Worm (Caenorhabditis elegans) whole organism, L2 larva: Measurements from ENCODE around the gene his-61.

ENCODE experiments used
- C34F6.9 ChIP-seq: fragments of 150-350 bp; optimal IDR thresholded peaks from 2 replicates; lab custom pipeline; 2014; ENCODE audit warnings: missing biosample characterization, missing genetic modification characterization
- ZK546.5 ChIP-seq: sonication (generic microtip); optimal IDR thresholded peaks from 2 replicates; lab custom pipeline; 2017; ENCODE audit warnings: missing biosample characterization, missing genetic modification characterization
- alr-1 ChIP-seq: fragments of 150-350 bp; optimal IDR thresholded peaks from 2 replicates; lab custom pipeline; 2014; ENCODE audit warnings: missing biosample characterization, missing genetic modification characterization
- aly-2 ChIP-seq: fragments of 150-350 bp; optimal IDR thresholded peaks from 2 replicates; lab custom pipeline; 2014; ENCODE audit warnings: missing biosample characterization, missing genetic modification characterization
- ama-1 ChIP-seq: fragments of 150-350 bp; optimal IDR thresholded peaks from 2 replicates; lab custom pipeline; 2018; ENCODE audit warnings: inconsistent platforms
- blmp-1 ChIP-seq: sonication (generic microtip); optimal IDR thresholded peaks from 2 replicates; lab custom pipeline; 2017; ENCODE audit warnings: missing genetic modification characterization, mild to moderate bottlenecking, missing compliant biosample characterization, antibody characterized with exemption, moderate library complexity; ENCODE audit not compliant: insufficient read depth
- ceh-16 ChIP-seq: fragments of 150-350 bp; optimal IDR thresholded peaks from 2 replicates; lab custom pipeline; 2014; ENCODE audit warnings: missing biosample characterization, missing genetic modification characterization
- ceh-82 ChIP-seq: fragments of 150-350 bp; optimal IDR thresholded peaks from 2 replicates; lab custom pipeline; 2014; ENCODE audit warnings: missing biosample characterization, missing genetic modification characterization
- crh-2 ChIP-seq: sonication (generic microtip); optimal IDR thresholded peaks from 2 replicates; lab custom pipeline; 2017; ENCODE audit warnings: missing biosample characterization, missing genetic modification characterization
- elt-1 ChIP-seq: fragments of 150-350 bp; optimal IDR thresholded peaks from 2 replicates; lab custom pipeline; 2014; ENCODE audit warnings: missing biosample characterization, missing genetic modification characterization
- fos-1 ChIP-seq: fragments of 150-350 bp; optimal IDR thresholded peaks from 2 replicates; lab custom pipeline; 2014; ENCODE audit warnings: missing biosample characterization, missing genetic modification characterization
- gmeb-1 ChIP-seq: fragments of 150-350 bp; optimal IDR thresholded peaks from 2 replicates; lab custom pipeline; 2014; ENCODE audit warnings: missing biosample characterization, missing genetic modification characterization
- lin-13 ChIP-seq: fragments of 150-350 bp; optimal IDR thresholded peaks from 2 replicates; lab custom pipeline; 2014; ENCODE audit warnings: missing biosample characterization, missing genetic modification reagents, missing genetic modification characterization
- lsy-2 ChIP-seq, 2 experiments: fragments of 150-350 bp in 1 of 2; sonication (generic microtip) in 1 of 2; optimal IDR thresholded peaks; 2 replicates each; lab custom pipeline; 2014 to 2017; ENCODE audit warnings: missing biosample characterization in 2 of 2, missing genetic modification characterization in 2 of 2
- nhr-10 ChIP-seq: sonication (generic microtip); optimal IDR thresholded peaks from 2 replicates; lab custom pipeline; 2017; ENCODE audit warnings: missing biosample characterization, missing genetic modification characterization
- nhr-129 ChIP-seq: fragments of 150-350 bp; optimal IDR thresholded peaks from 2 replicates; lab custom pipeline; 2014; ENCODE audit warnings: missing biosample characterization, missing genetic modification characterization
- nhr-21 ChIP-seq: fragments of 150-350 bp; optimal IDR thresholded peaks from 2 replicates; lab custom pipeline; 2014; ENCODE audit warnings: missing biosample characterization, missing genetic modification characterization
- nhr-23 ChIP-seq: fragments of 150-350 bp; optimal IDR thresholded peaks from 2 replicates; lab custom pipeline; 2014; ENCODE audit warnings: missing biosample characterization, missing genetic modification reagents, missing genetic modification characterization
- nhr-237 ChIP-seq: fragments of 150-350 bp; optimal IDR thresholded peaks from 2 replicates; lab custom pipeline; 2014; ENCODE audit warnings: missing biosample characterization, missing genetic modification characterization
- nhr-25 ChIP-seq: fragments of 150-350 bp; sonication (generic microtip); optimal IDR thresholded peaks from 3 replicates; lab custom pipeline; 2014; ENCODE audit warnings: missing biosample characterization, missing genetic modification characterization
- nhr-6 ChIP-seq: fragments of 150-350 bp; optimal IDR thresholded peaks from 2 replicates; lab custom pipeline; 2014; ENCODE audit warnings: missing biosample characterization, missing genetic modification characterization
- peb-1 ChIP-seq: fragments of 150-350 bp; optimal IDR thresholded peaks from 2 replicates; lab custom pipeline; 2014; ENCODE audit warnings: missing biosample characterization, missing genetic modification characterization
- sem-4 ChIP-seq: fragments of 150-350 bp; optimal IDR thresholded peaks from 2 replicates; lab custom pipeline; 2014; ENCODE audit warnings: missing biosample characterization, missing genetic modification reagents, missing genetic modification characterization
- skn-1 ChIP-seq: sonication (generic microtip); optimal IDR thresholded peaks from 2 replicates; lab custom pipeline; 2017; ENCODE audit warnings: missing biosample characterization, missing genetic modification characterization
- sma-9 ChIP-seq, 2 experiments: fragments of 150-350 bp in 1 of 2; sonication (generic microtip) in 1 of 2; optimal IDR thresholded peaks; 2 replicates each; lab custom pipeline; 2014 to 2016; ENCODE audit warnings: missing genetic modification characterization in 2 of 2, mild to moderate bottlenecking in 1 of 2, missing biosample characterization in 1 of 2, missing compliant biosample characterization in 1 of 2, missing genetic modification reagents in 1 of 2, moderate library complexity in 1 of 2
- unc-39 ChIP-seq: fragments of 150-350 bp; optimal IDR thresholded peaks from 2 replicates; lab custom pipeline; 2014; ENCODE audit warnings: missing biosample characterization, missing genetic modification characterization
- unc-55 ChIP-seq: fragments of 150-350 bp; sonication (generic microtip); optimal IDR thresholded peaks from 3 replicates; lab custom pipeline; 2014; ENCODE audit warnings: missing biosample characterization, missing genetic modification reagents, missing genetic modification characterization
- unc-62 ChIP-seq: fragments of 150-350 bp; optimal IDR thresholded peaks from 2 replicates; lab custom pipeline; 2014; ENCODE audit warnings: missing biosample characterization, missing genetic modification reagents, missing genetic modification characterization
- zag-1 ChIP-seq: fragments of 150-350 bp; optimal IDR thresholded peaks from 2 replicates; lab custom pipeline; 2014; ENCODE audit warnings: missing biosample characterization, missing genetic modification characterization

The his-61 gene

ce11 chrIV:7468638-7469037 lies 17.4 kb downstream of the his-61 start:
- TF ChIP-seq unc-39 (tag; lab: Kevin White, UChicago) (no peak), fos-1 (tag; lab: Kevin White, UChicago) (peak; percentile 62)
- TF ChIP-seq, all 48 proteins: peak for 1

- no peak for TF ChIP-seq nhr-237 (tag; lab: Kevin White, UChicago)
- TF ChIP-seq sma-9 (GFP tag; optimal IDR thresholded peaks at IDR 0.05; lab: Kevin White, UChicago) = no peak
- TF ChIP-seq sma-9 (tag; optimal IDR thresholded peaks at IDR 0.05; lab: Kevin White, UChicago) = no peak
- peak; percentile 12 for TF ChIP-seq fos-1 (tag; lab: Kevin White, UChicago)
- TF ChIP-seq C34F6.9 (tag; lab: Kevin White, UChicago) = no peak
- no peak for TF ChIP-seq nhr-23
These were observed 18.8 kb downstream of the his-61 start for ce11 chrIV:7467170-7467569.

ce11 chrIV:7465857-7466256 lies 20.2 kb downstream of the his-61 start, which contains the start of gene F13B6.3:
F13B6.3 (minus strand) TSS chrIV:7465957.
- TF ChIP-seq fos-1 (tag; lab: Kevin White, UChicago) (no peak), unc-55 (GFP tag; lab: Kevin White, UChicago) (no peak), ceh-16 (tag; lab: Kevin White, UChicago) (no peak), nhr-10 (tag; lab: Kevin White, UChicago) (no peak), nhr-21 (no peak), unc-62 (GFP tag; lab: Kevin White, UChicago) (no peak), blmp-1 (tag; lab: Kevin White, UChicago) (no peak), nhr-25 (no peak), sma-9 (GFP tag; optimal IDR thresholded peaks at IDR 0.05; lab: Kevin White, UChicago) (no peak), sma-9 (tag; optimal IDR thresholded peaks at IDR 0.05; lab: Kevin White, UChicago) (no peak)

ce11 chrIV:7460225-7460624 lies 25.8 kb downstream of the his-61 start, which contains the start of gene F13B6.2:
F13B6.2 (minus strand) TSS chrIV:7460325.
- TF ChIP-seq crh-2 (tag; lab: Kevin White, UChicago) (no peak), fos-1 (tag; lab: Kevin White, UChicago) (peak; percentile 34)

- TF ChIP-seq ZK546.5 = no peak
- no peak for TF ChIP-seq zag-1 (tag; lab: Kevin White, UChicago)
- no peak for TF ChIP-seq nhr-10 (tag; lab: Kevin White, UChicago)
- TF ChIP-seq ceh-82 (tag; lab: Kevin White, UChicago) = no peak
- no peak for TF ChIP-seq C34F6.9 (tag; lab: Kevin White, UChicago)
- TF ChIP-seq aly-2 (tag; lab: Kevin White, UChicago) = no peak
- TF ChIP-seq lsy-2 (tag; optimal IDR thresholded peaks at IDR 0.05; lab: Kevin White, UChicago) = no peak
- no peak for TF ChIP-seq elt-1 (tag; lab: Kevin White, UChicago)
- TF ChIP-seq, all 48 proteins: peak for 0
These were observed 29.8 kb downstream of the his-61 start, which contains the start of gene F13B6.1 for ce11 chrIV:7456225-7456624. F13B6.1 (plus strand) TSS chrIV:7456525.

ce11 chrIV:7454890-7455289 lies 31.1 kb downstream of the his-61 start:
- TF ChIP-seq lsy-2 (tag; optimal IDR thresholded peaks at IDR 0.05; lab: Kevin White, UChicago) (no peak), unc-62 (GFP tag; lab: Kevin White, UChicago) (no peak)

ce11 chrIV:7453661-7454159 lies 32.3 kb downstream of the his-61 start:
- TF ChIP-seq gmeb-1 (no peak), nhr-25 (no peak), unc-62 (GFP tag; lab: Kevin White, UChicago) (no peak), ama-1 (lab: Kevin White, UChicago) (no peak), unc-39 (tag; lab: Kevin White, UChicago) (no peak), skn-1 (tag; lab: Kevin White, UChicago) (no peak), sma-9 (GFP tag; optimal IDR thresholded peaks at IDR 0.05; lab: Kevin White, UChicago) (peak; percentile 6), sma-9 (tag; optimal IDR thresholded peaks at IDR 0.05; lab: Kevin White, UChicago) (no peak), nhr-129 (tag; lab: Kevin White, UChicago) (peak; percentile 15), sem-4 (peak; percentile 12), lin-13 (no peak), fos-1 (tag; lab: Kevin White, UChicago) (no peak), peb-1 (tag; lab: Kevin White, UChicago) (no peak), alr-1 (tag; lab: Kevin White, UChicago) (no peak), nhr-6 (tag; lab: Kevin White, UChicago) (no peak), unc-55 (GFP tag; lab: Kevin White, UChicago) (peak; percentile 69)
